Worm (Caenorhabditis elegans) whole organism, young adult: ENCODE results near the gene clec-261.

ENCODE experiments used
- F10E7.11 ChIP-seq: sonication (generic microtip); optimal IDR thresholded peaks from 2 replicates; lab custom pipeline; 2017; ENCODE audit warnings: mild to moderate bottlenecking, missing genetic modification characterization, moderate library complexity, missing compliant biosample characterization
- bed-2 ChIP-seq: fragments of 200-800 bp; sonication (Bioruptor generic); IDR thresholded peaks from 2 replicates; pipeline ENCODE4 v1.3.6; 2022; ENCODE audit warnings: missing genetic modification reagents, missing genetic modification characterization, missing compliant biosample characterization
- fkh-3 ChIP-seq: sonication (generic microtip); optimal IDR thresholded peaks from 2 replicates; lab custom pipeline; 2016; ENCODE audit warnings: mild to moderate bottlenecking, missing genetic modification characterization, missing compliant biosample characterization
- hlh-12 ChIP-seq: sonication (generic microtip); optimal IDR thresholded peaks from 2 replicates; lab custom pipeline; 2016; ENCODE audit warnings: missing genetic modification characterization, missing compliant biosample characterization
- hlh-26 ChIP-seq: fragments of 200-800 bp; sonication (Bioruptor generic); conservative IDR thresholded peaks from 2 replicates; pipeline ENCODE4 v1.3.6; 2022; ENCODE audit warnings: missing genetic modification reagents, missing genetic modification characterization, missing compliant biosample characterization
- hmg-20 ChIP-seq: fragments of 200-800 bp; sonication (Bioruptor generic); IDR thresholded peaks from 2 replicates; pipeline ENCODE4 v1.3.6; 2022; ENCODE audit warnings: missing genetic modification reagents, missing genetic modification characterization, missing compliant biosample characterization
- nfya-1 ChIP-seq: sonication (generic microtip); optimal IDR thresholded peaks from 2 replicates; lab custom pipeline; 2017; ENCODE audit warnings: antibody characterized with exemption, missing compliant biosample characterization, missing genetic modification characterization, borderline replicate concordance; ENCODE audit not compliant: insufficient read depth
- pha-4 ChIP-seq: fragments of 150-350 bp; sonication (generic microtip); optimal IDR thresholded peaks from 2 replicates; lab custom pipeline; 2014; ENCODE audit warnings: missing biosample characterization, missing genetic modification reagents, missing genetic modification characterization
- snpc-4 ChIP-seq, 5 experiments: fragments of 150-350 bp in 1 of 5; sonication (generic microtip) in 4 of 5; optimal IDR thresholded peaks; 2 replicates each; lab custom pipeline; 2014 to 2018; ENCODE audit warnings: missing genetic modification characterization in 5 of 5, missing biosample characterization in 3 of 5, antibody characterized with exemption in 2 of 5, mild to moderate bottlenecking in 2 of 5, missing compliant biosample characterization in 2 of 5, missing genotype in 2 of 5, moderate library complexity in 2 of 5, missing genetic modification reagents in 1 of 5
- unc-62 ChIP-seq: fragments of 150-350 bp; optimal IDR thresholded peaks from 2 replicates; lab custom pipeline; 2014; ENCODE audit warnings: missing biosample characterization, missing genetic modification reagents, missing genetic modification characterization

ce11 chrV:20249438-20250120, 44.7 kb downstream of the clec-261 start, which contains the start of gene swsn-1:
- TF ChIP-seq hlh-12 (tag; lab: Kevin White, UChicago), result no peak
- TF ChIP-seq fkh-3 (tag; lab: Kevin White, UChicago), result no peak
- no peak for TF ChIP-seq bed-2 (GFP tag; lab: Robert Waterston, UW)
- TF ChIP-seq snpc-4 (GFP tag; optimal IDR thresholded peaks at IDR 0.05; lab: Kevin White, UChicago), result no peak
- peak in 1 of 4 experiments; percentile 23 for TF ChIP-seq snpc-4 (tag; optimal IDR thresholded peaks at IDR 0.05; lab: Kevin White, UChicago)
- no peak for TF ChIP-seq hlh-26 (GFP tag; lab: Robert Waterston, UW)
- TF ChIP-seq hmg-20 (GFP tag; lab: Robert Waterston, UW), result no peak
- no peak for TF ChIP-seq pha-4 (tag; lab: Kevin White, UChicago)
- no peak for TF ChIP-seq nfya-1 (tag; lab: Kevin White, UChicago)
- no peak for TF ChIP-seq unc-62 (GFP tag; lab: Kevin White, UChicago)
- TF ChIP-seq F10E7.11 (tag; lab: Kevin White, UChicago), result no peak
